Worm (Caenorhabditis elegans) whole organism, mixed stage, embryonic: ENCODE results near the gene nlp-56.

Source experiments
- M03D4.4 ChIP-seq: sonication (generic microtip); optimal IDR thresholded peaks from 2 replicates; lab custom pipeline; 2017; ENCODE audit warnings: mild to moderate bottlenecking, missing genetic modification characterization, missing compliant biosample characterization
- bed-3 ChIP-seq: fragments of 200-800 bp; sonication (Bioruptor generic); optimal IDR thresholded peaks from 3 replicates; lab custom pipeline; 2018; ENCODE audit warnings: mild to moderate bottlenecking, missing genetic modification characterization, moderate library complexity, missing compliant biosample characterization
- blmp-1 ChIP-seq: fragments of 150-350 bp; optimal IDR thresholded peaks from 2 replicates; lab custom pipeline; 2014; ENCODE audit warnings: missing biosample characterization, missing genetic modification characterization
- ceh-39 ChIP-seq: fragments of 150-350 bp; optimal IDR thresholded peaks from 2 replicates; lab custom pipeline; 2014; ENCODE audit warnings: missing biosample characterization, missing genetic modification characterization
- ceh-43 ChIP-seq: fragments of 200-800 bp; sonication (Bioruptor generic); optimal IDR thresholded peaks from 2 replicates; lab custom pipeline; 2018; ENCODE audit warnings: mild to moderate bottlenecking, missing genetic modification characterization, moderate library complexity, missing compliant biosample characterization
- ceh-83 ChIP-seq: fragments of 200-800 bp; sonication (Bioruptor generic); optimal IDR thresholded peaks from 2 replicates; lab custom pipeline; 2018; ENCODE audit warnings: mild to moderate bottlenecking, missing genetic modification characterization, missing compliant biosample characterization
- ces-1 ChIP-seq: fragments of 150-350 bp; optimal IDR thresholded peaks from 2 replicates; lab custom pipeline; 2014; ENCODE audit warnings: missing biosample characterization, missing genetic modification reagents, missing genetic modification characterization
- cnd-1 ChIP-seq: fragments of 200-800 bp; sonication (Bioruptor generic); optimal IDR thresholded peaks from 2 replicates; lab custom pipeline; 2018; ENCODE audit warnings: mild to moderate bottlenecking, missing genetic modification characterization, missing compliant biosample characterization
- elt-1 ChIP-seq: sonication (generic microtip); optimal IDR thresholded peaks from 2 replicates; lab custom pipeline; 2017; ENCODE audit warnings: missing genetic modification characterization, mild to moderate bottlenecking, missing compliant biosample characterization, antibody characterized with exemption, moderate library complexity, borderline replicate concordance; ENCODE audit not compliant: insufficient read depth
- flh-1 ChIP-seq: fragments of 200-800 bp; sonication (Bioruptor generic); optimal IDR thresholded peaks from 2 replicates; lab custom pipeline; 2018; ENCODE audit warnings: mild to moderate bottlenecking, missing genetic modification characterization, moderate library complexity, missing compliant biosample characterization
- hlh-1 ChIP-seq: fragments of 150-350 bp; optimal IDR thresholded peaks from 2 replicates; lab custom pipeline; 2014; ENCODE audit warnings: missing biosample characterization, missing genetic modification reagents, missing genetic modification characterization
- lin-32 ChIP-seq: fragments of 200-800 bp; sonication (Bioruptor generic); optimal IDR thresholded peaks from 2 replicates; lab custom pipeline; 2018; ENCODE audit warnings: mild to moderate bottlenecking, missing genetic modification characterization, missing compliant biosample characterization
- mab-5 ChIP-seq: fragments of 150-350 bp; optimal IDR thresholded peaks from 2 replicates; lab custom pipeline; 2014; ENCODE audit warnings: missing biosample characterization, missing genetic modification characterization
- mep-1 ChIP-seq: fragments of 150-350 bp; optimal IDR thresholded peaks from 2 replicates; lab custom pipeline; 2017; ENCODE audit warnings: missing biosample characterization, missing genetic modification reagents, missing genetic modification characterization, inconsistent platforms
- nhr-12 ChIP-seq: fragments of 150-350 bp; optimal IDR thresholded peaks from 2 replicates; lab custom pipeline; 2014; ENCODE audit warnings: missing biosample characterization, missing genetic modification characterization
- nhr-2 ChIP-seq: fragments of 150-350 bp; optimal IDR thresholded peaks from 2 replicates; lab custom pipeline; 2014; ENCODE audit warnings: missing biosample characterization, missing genetic modification characterization
- nhr-237 ChIP-seq: fragments of 150-350 bp; optimal IDR thresholded peaks from 2 replicates; lab custom pipeline; 2014; ENCODE audit warnings: missing biosample characterization, missing genetic modification characterization
- nhr-28 ChIP-seq: fragments of 150-350 bp; optimal IDR thresholded peaks from 2 replicates; lab custom pipeline; 2014; ENCODE audit warnings: missing biosample characterization, missing genetic modification characterization
- pha-4 ChIP-seq: fragments of 150-350 bp; optimal IDR thresholded peaks from 2 replicates; lab custom pipeline; 2018; ENCODE audit warnings: missing biosample characterization, missing genetic modification reagents, missing genetic modification characterization
- sem-2 ChIP-seq: fragments of 200-800 bp; sonication (Bioruptor generic); optimal IDR thresholded peaks from 2 replicates; lab custom pipeline; 2018; ENCODE audit warnings: mild to moderate bottlenecking, missing genetic modification characterization, missing compliant biosample characterization
- snpc-4 ChIP-seq: fragments of 150-350 bp; optimal IDR thresholded peaks from 2 replicates; lab custom pipeline; 2014; ENCODE audit warnings: missing biosample characterization, missing genetic modification characterization
- sptf-1 ChIP-seq: sonication (generic microtip); optimal IDR thresholded peaks from 2 replicates; lab custom pipeline; 2017; ENCODE audit warnings: mild to moderate bottlenecking, missing genetic modification characterization, moderate library complexity, missing compliant biosample characterization
- tbx-8 ChIP-seq: fragments of 200-800 bp; sonication (Bioruptor generic); optimal IDR thresholded peaks from 2 replicates; lab custom pipeline; 2018; ENCODE audit warnings: mild to moderate bottlenecking, missing genetic modification characterization, moderate library complexity, missing compliant biosample characterization
- unc-120 ChIP-seq: sonication (generic microtip); optimal IDR thresholded peaks from 2 replicates; lab custom pipeline; 2017; ENCODE audit warnings: missing genetic modification characterization, missing compliant biosample characterization; ENCODE audit not compliant: poor library complexity, severe bottlenecking
- unc-62 ChIP-seq: fragments of 150-350 bp; optimal IDR thresholded peaks from 2 replicates; lab custom pipeline; 2014; ENCODE audit warnings: missing biosample characterization, missing genetic modification reagents, missing genetic modification characterization
- zip-8 ChIP-seq: fragments of 150-350 bp; optimal IDR thresholded peaks from 2 replicates; lab custom pipeline; 2014; ENCODE audit warnings: missing biosample characterization, missing genetic modification characterization

Gene nlp-56

ce11 chrIV:14763348-14763747 is 21.2 kb downstream of the nlp-56 start:
- TF ChIP-seq unc-62 (GFP tag; lab: Kevin White, UChicago) (peak; percentile 43), mep-1 (tag; lab: Kevin White, UChicago) (peak; percentile 26), ces-1 (GFP tag; lab: Kevin White, UChicago) (peak; percentile 12)
- TF ChIP-seq, all 35 proteins: peak for 3; not testable (repeated sequence) for 32

DNA sequence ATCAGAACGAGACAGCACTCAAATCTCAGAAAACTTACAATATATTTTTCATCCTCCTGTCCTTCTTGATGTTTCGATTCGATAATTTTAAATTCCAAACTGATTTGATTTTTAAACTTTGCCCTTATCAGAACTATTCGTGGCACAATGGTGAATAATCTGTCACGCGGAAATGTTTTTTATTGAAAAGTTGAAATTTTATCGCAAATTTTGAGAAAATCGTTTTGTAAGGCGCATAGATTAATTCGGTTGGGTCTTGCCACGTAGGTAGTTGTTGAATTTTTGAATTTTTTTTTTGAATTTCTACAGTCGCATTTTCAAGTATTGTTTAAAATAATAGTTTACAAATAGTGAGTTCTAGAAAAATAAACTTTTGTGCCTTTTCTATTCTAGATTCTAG is 23.7 kb downstream of the nlp-56 start, which contains the start of gene ptp-5.2:
TSS of gene ptp-5.2 (minus strand) at position 101 of the 400 bp plus-strand sequence.
- no peak for TF ChIP-seq hlh-1 (tag; lab: Kevin White, UChicago)
- TF ChIP-seq cnd-1 (tag; lab: Kevin White, UChicago) = no peak
- TF ChIP-seq sem-2 = no peak
- TF ChIP-seq, all 35 proteins: peak for 0

- TF ChIP-seq sptf-1 (tag; lab: Kevin White, UChicago) (no peak), zip-8 (tag; lab: Kevin White, UChicago) (no peak), elt-1 (tag; lab: Kevin White, UChicago) (no peak), cnd-1 (tag; lab: Kevin White, UChicago) (no peak), flh-1 (GFP tag; lab: Kevin White, UChicago) (no peak), ceh-39 (tag; lab: Kevin White, UChicago) (no peak), nhr-28 (tag; lab: Kevin White, UChicago) (no peak), ces-1 (GFP tag; lab: Kevin White, UChicago) (no peak), pha-4 (tag; lab: Kevin White, UChicago) (no peak), M03D4.4 (no peak), snpc-4 (no peak)
Measured at ce11 chrIV:14759662-14760061, 24.9 kb downstream of the nlp-56 start.

DNA sequence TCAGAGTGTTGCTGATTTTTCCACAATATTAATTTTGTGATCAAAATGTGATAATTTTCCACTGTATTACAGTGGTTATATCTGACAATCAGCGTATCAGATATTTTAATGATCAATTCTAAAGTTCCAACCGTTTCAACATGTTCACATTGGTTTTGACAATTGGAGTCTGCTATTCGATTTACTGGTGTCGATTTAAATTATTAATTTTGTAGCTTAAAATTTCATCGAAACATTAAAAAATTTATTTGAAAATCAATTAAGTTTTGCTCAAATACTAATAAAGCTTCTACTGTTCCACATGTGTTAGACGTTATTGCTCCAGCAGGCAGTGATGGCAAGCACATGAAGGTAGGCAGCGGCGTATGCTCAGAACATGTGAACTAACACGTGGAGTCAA is 26.8 kb downstream of the nlp-56 start:
- TF ChIP-seq nhr-237 = no peak
- no peak for TF ChIP-seq ceh-83
- TF ChIP-seq unc-120 = no peak
- no peak for TF ChIP-seq flh-1 (GFP tag; lab: Kevin White, UChicago)
- no peak for TF ChIP-seq lin-32
- TF ChIP-seq ceh-43 = no peak

DNA sequence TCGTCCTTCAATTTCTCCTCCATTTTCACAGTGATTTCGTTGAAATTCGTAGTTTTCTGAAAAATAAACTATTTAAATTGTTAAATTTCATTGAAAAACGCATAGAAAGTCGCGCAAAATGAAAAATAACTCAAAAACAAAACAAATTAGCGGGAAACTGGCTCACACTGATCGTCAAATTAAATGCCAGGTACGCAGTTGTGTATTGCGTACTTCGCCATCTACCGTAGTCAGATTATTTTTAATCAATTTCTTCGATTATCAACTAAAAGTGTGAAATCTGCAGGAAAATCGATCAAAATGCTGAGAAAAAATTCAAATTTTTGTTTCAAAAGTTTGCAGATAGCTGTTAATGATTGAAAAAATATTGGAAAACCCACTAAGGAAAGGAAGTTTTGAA is 29.6 kb downstream of the nlp-56 start, which contains the start of gene Y57G11C.499:
TSS of gene Y57G11C.499 (minus strand) at position 23 of the 400 bp plus-strand sequence.
- TF ChIP-seq cnd-1 (tag; lab: Kevin White, UChicago) (no peak), hlh-1 (tag; lab: Kevin White, UChicago) (no peak), blmp-1 (no peak), nhr-12 (tag; lab: Kevin White, UChicago) (no peak), mep-1 (tag; lab: Kevin White, UChicago) (no peak), mab-5 (tag; lab: Kevin White, UChicago) (no peak), bed-3 (GFP tag; lab: Kevin White, UChicago) (no peak), ces-1 (GFP tag; lab: Kevin White, UChicago) (no peak), nhr-2 (tag; lab: Kevin White, UChicago) (no peak), tbx-8 (GFP tag; lab: Kevin White, UChicago) (no peak), nhr-237 (no peak)

DNA sequence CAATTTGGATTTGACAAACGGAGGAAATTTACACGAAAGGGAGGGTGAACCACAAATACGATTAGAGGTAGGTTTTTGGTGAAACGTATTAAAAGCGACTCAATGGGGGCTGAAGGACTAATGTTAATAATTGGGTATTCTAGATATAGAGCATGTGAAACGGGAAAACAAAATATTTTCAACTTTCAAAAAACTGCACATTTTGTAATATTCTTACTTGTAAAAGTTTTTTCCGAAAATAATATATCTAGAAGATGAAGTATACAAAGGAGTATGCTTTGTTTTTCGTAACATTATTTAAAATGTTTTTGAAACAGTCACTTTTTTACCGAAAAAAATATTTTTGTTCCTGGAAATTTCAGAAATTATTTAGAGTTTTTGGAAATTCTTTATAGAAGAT is 42.6 kb downstream of the nlp-56 start:
- no peak for TF ChIP-seq ces-1 (GFP tag; lab: Kevin White, UChicago)
- no peak for TF ChIP-seq ceh-43
- TF ChIP-seq, all 35 proteins: peak for 0
